Fruit fly (Drosophila melanogaster) whole organism, prepupa: ENCODE measurements around the gene CG18081.
A peak's percentile ranks its signal among the peaks of the same experiment; 100 is the strongest.

Experiments used
- Blimp-1 ChIP-seq: fragments of 200-800 bp; sonication (Bioruptor generic); optimal IDR thresholded peaks from 3 replicates; lab custom pipeline; 2017; ENCODE audit warnings: missing biosample characterization, missing genetic modification characterization, mild to moderate bottlenecking, moderate library complexity, missing genetic modification reagents
- CG10669 ChIP-seq: fragments of 200-800 bp; sonication (Bioruptor generic); optimal IDR thresholded peaks from 3 replicates; lab custom pipeline; 2018; ENCODE audit warnings: missing biosample characterization, mild to moderate bottlenecking, missing genetic modification characterization, moderate library complexity
- CG11294 ChIP-seq: fragments of 200-800 bp; sonication (Bioruptor generic); IDR thresholded peaks from 2 replicates; pipeline ENCODE4 v1.3.6; 2022; ENCODE audit warnings: missing biosample characterization, missing genetic modification characterization
- CG1621 ChIP-seq: fragments of 200-800 bp; sonication (Bioruptor generic); optimal IDR thresholded peaks from 3 replicates; lab custom pipeline; 2018; ENCODE audit warnings: missing biosample characterization, mild to moderate bottlenecking, missing genetic modification characterization
- CG16779 ChIP-seq: fragments of 200-800 bp; sonication (Bioruptor generic); optimal IDR thresholded peaks from 3 replicates; lab custom pipeline; 2017; ENCODE audit warnings: missing biosample characterization, mild to moderate bottlenecking, missing genetic modification characterization
- CG32006 ChIP-seq: fragments of 200-800 bp; sonication (Bioruptor generic); optimal IDR thresholded peaks from 3 replicates; lab custom pipeline; 2017; ENCODE audit warnings: missing biosample characterization, mild to moderate bottlenecking, missing genetic modification characterization
- CG34406 ChIP-seq: fragments of 200-800 bp; sonication (Bioruptor generic); optimal IDR thresholded peaks from 3 replicates; lab custom pipeline; 2016; ENCODE audit warnings: missing biosample characterization, missing genetic modification characterization
- CG6163 ChIP-seq: fragments of 200-800 bp; sonication (Bioruptor generic); IDR thresholded peaks from 3 replicates; pipeline ENCODE4 v1.3.6; 2022; ENCODE audit warnings: missing biosample characterization, missing genetic modification characterization
- CG6276 ChIP-seq: fragments of 200-800 bp; sonication (Bioruptor generic); optimal IDR thresholded peaks from 2 replicates; lab custom pipeline; 2017; ENCODE audit warnings: missing biosample characterization, mild to moderate bottlenecking, missing genetic modification characterization
- CG6808 ChIP-seq: fragments of 200-800 bp; sonication (Bioruptor generic); optimal IDR thresholded peaks from 3 replicates; lab custom pipeline; 2017; ENCODE audit warnings: missing biosample characterization, missing genetic modification characterization, mild to moderate bottlenecking, moderate library complexity, missing genetic modification reagents
- CG7368 ChIP-seq: fragments of 200-800 bp; sonication (Bioruptor generic); optimal IDR thresholded peaks from 3 replicates; lab custom pipeline; 2016; ENCODE audit warnings: missing biosample characterization, missing genetic modification characterization
- CG8119 ChIP-seq: fragments of 200-800 bp; sonication (Bioruptor generic); IDR thresholded peaks from 3 replicates; pipeline ENCODE4 v1.3.6; 2022; ENCODE audit warnings: missing biosample characterization, missing genetic modification characterization
- CG8319 ChIP-seq: fragments of 200-800 bp; sonication (Bioruptor generic); optimal IDR thresholded peaks from 3 replicates; lab custom pipeline; 2016; ENCODE audit warnings: missing biosample characterization, missing genetic modification characterization
- CG8632 ChIP-seq: fragments of 200-800 bp; sonication (Bioruptor generic); optimal IDR thresholded peaks from 3 replicates; lab custom pipeline; 2016; ENCODE audit warnings: missing biosample characterization, missing genetic modification characterization
- Eip75B ChIP-seq: fragments of 200-800 bp; sonication (Bioruptor generic); optimal IDR thresholded peaks from 3 replicates; lab custom pipeline; 2016; ENCODE audit warnings: missing biosample characterization, missing genetic modification characterization
- Eip78C ChIP-seq: fragments of 200-800 bp; sonication (Bioruptor generic); peaks from one replicate; lab custom pipeline; 2016; ENCODE audit warnings: missing biosample characterization, missing genetic modification characterization
- Eip93F ChIP-seq: fragments of 200-800 bp; sonication (Bioruptor generic); optimal IDR thresholded peaks from 2 replicates; lab custom pipeline; 2016; ENCODE audit warnings: missing biosample characterization, mild to moderate bottlenecking, missing genetic modification characterization
- Ets96B ChIP-seq: fragments of 200-800 bp; optimal IDR thresholded peaks from 2 replicates; lab custom pipeline; 2019; ENCODE audit warnings: missing biosample characterization, mild to moderate bottlenecking, missing genetic modification characterization, moderate library complexity
- Hr38 ChIP-seq: sonication (Bioruptor generic); optimal IDR thresholded peaks from 2 replicates; lab custom pipeline; 2016; ENCODE audit warnings: missing biosample characterization, missing genetic modification characterization
- Hr39 ChIP-seq: fragments of 200-800 bp; sonication (Bioruptor generic); optimal IDR thresholded peaks from 2 replicates; lab custom pipeline; 2016; ENCODE audit warnings: missing biosample characterization, missing genetic modification characterization
- Met ChIP-seq: fragments of 200-800 bp; sonication (Bioruptor generic); optimal IDR thresholded peaks from 3 replicates; lab custom pipeline; 2016; ENCODE audit warnings: missing biosample characterization, missing genetic modification characterization
- OdsH ChIP-seq: fragments of 200-800 bp; sonication (Bioruptor generic); optimal IDR thresholded peaks from 3 replicates; lab custom pipeline; 2016; ENCODE audit warnings: missing biosample characterization, missing genetic modification characterization
- Sox102F ChIP-seq: fragments of 200-800 bp; sonication (Bioruptor generic); optimal IDR thresholded peaks from 2 replicates; lab custom pipeline; 2016; ENCODE audit warnings: missing biosample characterization, mild to moderate bottlenecking, missing genetic modification characterization
- Sox14 ChIP-seq: fragments of 200-800 bp; sonication (Bioruptor generic); optimal IDR thresholded peaks from 3 replicates; lab custom pipeline; 2016; ENCODE audit warnings: missing biosample characterization, missing genetic modification characterization
- Sox15 ChIP-seq: fragments of 200-800 bp; sonication (Bioruptor generic); optimal IDR thresholded peaks from 3 replicates; lab custom pipeline; 2016; ENCODE audit warnings: missing biosample characterization, missing genetic modification characterization
- acj6 ChIP-seq: fragments of 200-800 bp; sonication (Bioruptor generic); optimal IDR thresholded peaks from 3 replicates; lab custom pipeline; 2016; ENCODE audit warnings: missing biosample characterization, missing genetic modification characterization
- dsx ChIP-seq: fragments of 200-800 bp; optimal IDR thresholded peaks from 3 replicates; lab custom pipeline; 2019; ENCODE audit warnings: missing biosample characterization, mild to moderate bottlenecking, missing genetic modification characterization, moderate library complexity; ENCODE audit not compliant: poor library complexity, severe bottlenecking
- eg ChIP-seq: fragments of 200-800 bp; sonication (Bioruptor generic); IDR thresholded peaks from 3 replicates; pipeline ENCODE4 v1.3.6; 2022; ENCODE audit warnings: missing biosample characterization, missing genetic modification characterization
- fkh ChIP-seq: fragments of 200-800 bp; sonication (Bioruptor generic); optimal IDR thresholded peaks from 3 replicates; lab custom pipeline; 2017; ENCODE audit warnings: missing biosample characterization, mild to moderate bottlenecking, missing genetic modification characterization, moderate library complexity
- lz ChIP-seq: fragments of 200-800 bp; sonication (Bioruptor generic); optimal IDR thresholded peaks from 3 replicates; lab custom pipeline; 2016; ENCODE audit warnings: missing biosample characterization, missing genetic modification characterization
- pdm3 ChIP-seq: fragments of 200-800 bp; sonication (Bioruptor generic); optimal IDR thresholded peaks from 3 replicates; lab custom pipeline; 2016; ENCODE audit warnings: missing biosample characterization, missing genetic modification characterization
- spab ChIP-seq: fragments of 200-800 bp; sonication (Bioruptor generic); optimal IDR thresholded peaks from 2 replicates; lab custom pipeline; 2017; ENCODE audit warnings: missing biosample characterization, mild to moderate bottlenecking, missing genetic modification characterization, missing genetic modification reagents
- ss ChIP-seq, 2 experiments: fragments of 200-800 bp; sonication (Bioruptor generic); optimal IDR thresholded peaks; 2 replicates in 1 of 2; 3 replicates in 1 of 2; lab custom pipeline; 2017 to 2018; ENCODE audit warnings: mild to moderate bottlenecking in 2 of 2, missing biosample characterization in 2 of 2, missing genetic modification characterization in 2 of 2, moderate library complexity in 1 of 2
- svp ChIP-seq: fragments of 200-800 bp; sonication (Bioruptor generic); peaks from one replicate; lab custom pipeline; 2016; ENCODE audit warnings: missing biosample characterization, missing genetic modification characterization
- topi ChIP-seq: fragments of 200-800 bp; sonication (Bioruptor generic); optimal IDR thresholded peaks from 3 replicates; lab custom pipeline; 2016; ENCODE audit warnings: missing biosample characterization, missing genetic modification characterization

Gene CG18081

dm6 chr3L:15834877-15835555, at the start of gene CG18081:
CG18081 (minus strand) TSS chr3L:15835388.
- TF ChIP-seq Hr38 (GFP tag; lab: Kevin White, UChicago) (no peak), Sox15 (GFP tag; lab: Kevin White, UChicago) (no peak), Eip78C (GFP tag; lab: Kevin White, UChicago) (peak; percentile 49), Sox14 (peak; percentile 35), topi (GFP tag; lab: Kevin White, UChicago) (no peak), CG1621 (tag; lab: Kevin White, UChicago) (no peak), CG6163 (no peak), CG16779 (no peak), Eip93F (GFP tag; lab: Kevin White, UChicago) (no peak), Blimp-1 (GFP tag; lab: Kevin White, UChicago) (peak; percentile 65), CG8319 (GFP tag; lab: Kevin White, UChicago) (no peak)
- TF ChIP-seq, all 60 proteins: peak for 3

- TF ChIP-seq Eip78C (GFP tag; lab: Kevin White, UChicago) (peak; percentile 70), CG34406 (GFP tag; lab: Kevin White, UChicago) (peak; percentile 19), CG8632 (GFP tag; lab: Kevin White, UChicago) (no peak), acj6 (GFP tag; lab: Kevin White, UChicago) (peak; percentile 18), CG8119 (GFP tag; lab: Robert Waterston, UW) (0 out of 3 replicates have a peak, but pooled peaks have one; percentile 20), Ets96B (tag; lab: Kevin White, UChicago) (peak; percentile 44), Sox102F (GFP tag; lab: Kevin White, UChicago) (no peak), OdsH (GFP tag; lab: Kevin White, UChicago) (peak; percentile 17), CG16779 (no peak), CG6276 (GFP tag; lab: Kevin White, UChicago) (peak; percentile 6), Eip75B (GFP tag; lab: Kevin White, UChicago) (no peak), CG11294 (GFP tag; lab: Robert Waterston, UW) (no peak), spab (peak; percentile 3), CG6808 (GFP tag; lab: Kevin White, UChicago) (peak; percentile 24), ss (GFP tag; optimal IDR thresholded peaks at IDR 0.05; lab: Kevin White, UChicago) (peak in 1 of 2 experiments; percentile 33), eg (GFP tag; lab: Robert Waterston, UW) (no peak), CG32006 (GFP tag; lab: Kevin White, UChicago) (peak; percentile 57), Hr39 (GFP tag; lab: Kevin White, UChicago) (no peak), CG10669 (GFP tag; lab: Kevin White, UChicago) (peak; percentile 32), svp (GFP tag; lab: Kevin White, UChicago) (peak; percentile 20)
- TF ChIP-seq, all 60 proteins: peak for 13
Observed at dm6 chr3L:15877520-15877919, 42.3 kb upstream of the CG18081 start.

dm6 chr3L:15856035-15856434, 20.8 kb upstream of the CG18081 start:
- TF ChIP-seq dsx (GFP tag; lab: Kevin White, UChicago), result no peak
- TF ChIP-seq Ets96B (tag; lab: Kevin White, UChicago), result no peak
- no peak for TF ChIP-seq acj6 (GFP tag; lab: Kevin White, UChicago)
- no peak for TF ChIP-seq Met (GFP tag; lab: Kevin White, UChicago)
- TF ChIP-seq lz (GFP tag; lab: Kevin White, UChicago), result no peak
- TF ChIP-seq CG7368 (GFP tag; lab: Kevin White, UChicago), result no peak
- no peak for TF ChIP-seq Sox14
- TF ChIP-seq Hr38 (GFP tag; lab: Kevin White, UChicago), result no peak
- TF ChIP-seq pdm3 (GFP tag; lab: Kevin White, UChicago), result no peak
- TF ChIP-seq fkh (GFP tag; lab: Kevin White, UChicago), result no peak
